Worm (Caenorhabditis elegans): ENCODE results near the gene dve-1.

DNA sequence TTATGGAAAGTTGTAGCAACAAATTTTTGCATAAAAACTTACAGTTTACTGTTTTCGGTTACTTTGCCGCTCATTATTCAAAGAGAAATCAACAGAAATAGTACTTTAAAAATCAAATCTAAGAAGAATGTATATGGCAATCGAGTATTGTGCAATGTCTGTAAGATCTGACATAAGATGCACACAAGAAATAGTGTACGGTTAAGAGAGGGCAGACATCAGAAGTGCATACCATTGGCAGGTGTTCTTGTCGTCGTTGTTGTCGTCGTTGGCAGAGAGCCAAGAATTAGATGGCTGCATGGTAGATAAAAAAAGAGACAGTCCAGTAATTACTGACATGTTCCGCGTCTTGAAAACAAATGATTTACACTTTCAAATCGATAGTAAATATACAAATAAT, 38.9 kb downstream of the dve-1 start, which contains the start of gene R04A9.7:
- TF ChIP-seq ama-1 (optimal IDR thresholded peaks at IDR 0.05) = no peak
- no peak for TF ChIP-seq aly-1 (tag; optimal IDR thresholded peaks at IDR 0.05)
- no peak for TF ChIP-seq tbx-11 (GFP tag; IDR thresholded peaks at IDR 0.05)
- no peak for TF ChIP-seq ceh-36 (tag; optimal IDR thresholded peaks at IDR 0.05)
- no peak for TF ChIP-seq B0310.2 (tag; optimal IDR thresholded peaks at IDR 0.05)
